Worm (Caenorhabditis elegans): ENCODE results near the gene nog-1.

ce11 chrIV:386576-386975 is 7.1 kb upstream of the nog-1 start, which contains the start of gene T07A9.14:
- no peak for TF ChIP-seq hmg-20 (GFP tag; IDR thresholded peaks at IDR 0.05)
- TF ChIP-seq unc-62 (GFP tag; optimal IDR thresholded peaks at IDR 0.05) = no peak
- TF ChIP-seq snpc-4 (GFP tag; optimal IDR thresholded peaks at IDR 0.05) = no peak
- peak in 2 of 4 experiments; percentile 2 to 29 for TF ChIP-seq snpc-4 (tag; optimal IDR thresholded peaks at IDR 0.05)
- TF ChIP-seq ztf-28 (GFP tag; IDR thresholded peaks at IDR 0.05) = no peak
- TF ChIP-seq him-1 (tag; optimal IDR thresholded peaks at IDR 0.05) = peak; percentile 9
- TF ChIP-seq zfh-2 (GFP tag; conservative IDR thresholded peaks at IDR 0.05) = no peak
- TF ChIP-seq tbx-9 (tag; optimal IDR thresholded peaks at IDR 0.05; ENCODE audit: borderline replicate concordance) = no peak
- TF ChIP-seq B0035.1 (tag; optimal IDR thresholded peaks at IDR 0.05) = no peak
- TF ChIP-seq ama-1 (optimal IDR thresholded peaks at IDR 0.05) = no peak
- peak in 1 of 2 experiments; percentile 56 for TF ChIP-seq ama-1 (GFP tag; optimal IDR thresholded peaks at IDR 0.05)
- TF ChIP-seq F37B4.10 (GFP tag; IDR thresholded peaks at IDR 0.05) = no peak
- 0 out of 2 replicates have a peak, but pooled peaks have one; percentile 18 for TF ChIP-seq Y56A3A.18 (GFP tag; IDR thresholded peaks at IDR 0.05)

Data from whole organism, young adult.